Worm (Caenorhabditis elegans) whole organism, late embryonic: ENCODE measurements around the gene mec-14.

Experiments used
- C08G9.2 ChIP-seq: sonication (generic microtip); optimal IDR thresholded peaks from 2 replicates; lab custom pipeline; 2016; ENCODE audit warnings: mild to moderate bottlenecking, missing genetic modification characterization, moderate library complexity, missing compliant biosample characterization
- K02D7.2 ChIP-seq: sonication (generic microtip); optimal IDR thresholded peaks from 2 replicates; lab custom pipeline; 2017; ENCODE audit warnings: mild to moderate bottlenecking, missing genetic modification characterization, missing compliant biosample characterization
- T23F11.4 ChIP-seq: fragments of 200-800 bp; sonication (Bioruptor generic); optimal IDR thresholded peaks from 2 replicates; lab custom pipeline; 2018; ENCODE audit warnings: mild to moderate bottlenecking, missing genetic modification characterization, missing compliant biosample characterization
- Y22D7AL.16 ChIP-seq: sonication (generic microtip); optimal IDR thresholded peaks from 2 replicates; lab custom pipeline; 2016; ENCODE audit warnings: missing genetic modification characterization, missing compliant biosample characterization
- ahr-1 ChIP-seq: sonication (generic microtip); optimal IDR thresholded peaks from 2 replicates; lab custom pipeline; 2016; ENCODE audit warnings: missing genetic modification characterization, missing compliant biosample characterization
- ama-1 ChIP-seq: fragments of 150-350 bp; optimal IDR thresholded peaks from 2 replicates; lab custom pipeline; 2014
- ceh-14 ChIP-seq: sonication (generic microtip); optimal IDR thresholded peaks from 2 replicates; lab custom pipeline; 2016; ENCODE audit warnings: missing genotype, missing genetic modification characterization, missing compliant biosample characterization
- ceh-18 ChIP-seq: sonication (generic microtip); optimal IDR thresholded peaks from 2 replicates; lab custom pipeline; 2016; ENCODE audit warnings: missing genetic modification characterization, missing compliant biosample characterization
- ceh-2 ChIP-seq: sonication (generic microtip); optimal IDR thresholded peaks from 2 replicates; lab custom pipeline; 2016; ENCODE audit warnings: missing genotype, missing genetic modification characterization, missing compliant biosample characterization
- ceh-22 ChIP-seq: sonication (generic microtip); optimal IDR thresholded peaks from 2 replicates; lab custom pipeline; 2017; ENCODE audit warnings: missing biosample characterization, missing genetic modification characterization
- ceh-30 ChIP-seq: fragments of 150-350 bp; optimal IDR thresholded peaks from 2 replicates; lab custom pipeline; 2014; ENCODE audit warnings: missing biosample characterization, missing genetic modification characterization
- ceh-31 ChIP-seq: sonication (generic microtip); optimal IDR thresholded peaks from 2 replicates; lab custom pipeline; 2016; ENCODE audit warnings: missing genetic modification characterization, missing compliant biosample characterization
- ceh-45 ChIP-seq: fragments of 200-800 bp; sonication (Bioruptor generic); IDR thresholded peaks from 2 replicates; pipeline ENCODE4 v1.3.6; 2022; ENCODE audit warnings: missing genetic modification reagents, missing genetic modification characterization, missing compliant biosample characterization
- ceh-6 ChIP-seq: fragments of 200-800 bp; sonication (Bioruptor generic); optimal IDR thresholded peaks from 2 replicates; lab custom pipeline; 2018; ENCODE audit warnings: mild to moderate bottlenecking, missing genetic modification characterization, missing compliant biosample characterization
- dve-1 ChIP-seq: sonication (generic microtip); optimal IDR thresholded peaks from 2 replicates; lab custom pipeline; 2017; ENCODE audit warnings: antibody characterized with exemption, mild to moderate bottlenecking, missing genetic modification characterization, missing compliant biosample characterization
- elt-2 ChIP-seq: sonication (generic microtip); optimal IDR thresholded peaks from 2 replicates; lab custom pipeline; 2016; ENCODE audit warnings: missing genetic modification reagents, missing genetic modification characterization, missing compliant biosample characterization
- elt-4 ChIP-seq: sonication (generic microtip); optimal IDR thresholded peaks from 2 replicates; lab custom pipeline; 2016; ENCODE audit warnings: missing genetic modification characterization, missing compliant biosample characterization
- ets-4 ChIP-seq: sonication (generic microtip); optimal IDR thresholded peaks from 2 replicates; lab custom pipeline; 2016; ENCODE audit warnings: missing genetic modification characterization, missing compliant biosample characterization
- fkh-6 ChIP-seq: sonication (generic microtip); optimal IDR thresholded peaks from 2 replicates; lab custom pipeline; 2016; ENCODE audit warnings: missing genetic modification characterization, missing compliant biosample characterization
- hlh-13 ChIP-seq: fragments of 200-800 bp; sonication (Bioruptor generic); optimal IDR thresholded peaks from 2 replicates; lab custom pipeline; 2018; ENCODE audit warnings: mild to moderate bottlenecking, missing genetic modification characterization, missing compliant biosample characterization
- hlh-30 ChIP-seq: sonication (generic microtip); optimal IDR thresholded peaks from 2 replicates; lab custom pipeline; 2017; ENCODE audit warnings: antibody characterized with exemption, missing genetic modification characterization, missing compliant biosample characterization; ENCODE audit not compliant: insufficient read depth
- hlh-6 ChIP-seq: sonication (generic microtip); optimal IDR thresholded peaks from 2 replicates; lab custom pipeline; 2016; ENCODE audit warnings: missing genotype, missing genetic modification characterization, missing compliant biosample characterization
- lim-6 ChIP-seq: sonication (generic microtip); optimal IDR thresholded peaks from 2 replicates; lab custom pipeline; 2016; ENCODE audit warnings: missing genetic modification characterization, missing compliant biosample characterization
- madf-2 ChIP-seq: sonication (generic microtip); optimal IDR thresholded peaks from 2 replicates; lab custom pipeline; 2017; ENCODE audit warnings: missing genetic modification characterization, missing compliant biosample characterization
- mec-3 ChIP-seq: sonication (generic microtip); optimal IDR thresholded peaks from 2 replicates; lab custom pipeline; 2016; ENCODE audit warnings: borderline replicate concordance, missing genetic modification characterization, missing compliant biosample characterization
- nhr-232 ChIP-seq: sonication (generic microtip); optimal IDR thresholded peaks from 2 replicates; lab custom pipeline; 2016; ENCODE audit warnings: missing genetic modification characterization, missing compliant biosample characterization
- npax-4 ChIP-seq: sonication (generic microtip); optimal IDR thresholded peaks from 2 replicates; lab custom pipeline; 2016; ENCODE audit warnings: missing genetic modification characterization, missing compliant biosample characterization
- odd-2 ChIP-seq: sonication (generic microtip); optimal IDR thresholded peaks from 2 replicates; lab custom pipeline; 2017; ENCODE audit warnings: antibody characterized with exemption, mild to moderate bottlenecking, missing genetic modification characterization, missing compliant biosample characterization
- pag-3 ChIP-seq: sonication (generic microtip); optimal IDR thresholded peaks from 2 replicates; lab custom pipeline; 2016; ENCODE audit warnings: missing compliant biosample characterization, missing genetic modification characterization, borderline replicate concordance
- pha-2 ChIP-seq: sonication (generic microtip); optimal IDR thresholded peaks from 2 replicates; lab custom pipeline; 2017; ENCODE audit warnings: mild to moderate bottlenecking, missing genetic modification characterization, missing compliant biosample characterization
- pqm-1 ChIP-seq: sonication (generic microtip); optimal IDR thresholded peaks from 2 replicates; lab custom pipeline; 2016; ENCODE audit warnings: missing genetic modification characterization, missing compliant biosample characterization
- pros-1 ChIP-seq: fragments of 150-350 bp; optimal IDR thresholded peaks from 2 replicates; lab custom pipeline; 2014; ENCODE audit warnings: missing biosample characterization, missing genetic modification reagents, missing genetic modification characterization
- ref-2 ChIP-seq: sonication (generic microtip); optimal IDR thresholded peaks from 2 replicates; lab custom pipeline; 2016; ENCODE audit warnings: missing genetic modification characterization, missing compliant biosample characterization
- sox-2 ChIP-seq: fragments of 200-800 bp; sonication (Bioruptor generic); IDR thresholded peaks from 2 replicates; pipeline ENCODE4 v1.3.6; 2022; ENCODE audit warnings: missing genetic modification reagents, missing genetic modification characterization, missing compliant biosample characterization
- syd-9 ChIP-seq: sonication (generic microtip); optimal IDR thresholded peaks from 2 replicates; lab custom pipeline; 2016; ENCODE audit warnings: mild to moderate bottlenecking, missing genetic modification characterization, moderate library complexity, missing compliant biosample characterization
- tbx-7 ChIP-seq: sonication (generic microtip); optimal IDR thresholded peaks from 2 replicates; lab custom pipeline; 2016; ENCODE audit warnings: missing genotype, missing genetic modification characterization, missing compliant biosample characterization
- unc-3 ChIP-seq, 2 experiments: fragments of 200-800 bp in 1 of 2; sonication (Bioruptor generic) in 1 of 2; sonication (generic microtip) in 1 of 2; conservative IDR thresholded peaks in 1 of 2; optimal IDR thresholded peaks in 1 of 2; 2 replicates each; pipeline versions ENCODE4 v1.3.6 to Lab custom; 2016 to 2022; ENCODE audit warnings: missing compliant biosample characterization in 2 of 2, missing genetic modification characterization in 2 of 2, missing genetic modification reagents in 1 of 2
- unc-42 ChIP-seq: sonication (generic microtip); optimal IDR thresholded peaks from 2 replicates; lab custom pipeline; 2016; ENCODE audit warnings: missing genotype, missing genetic modification characterization, missing compliant biosample characterization
- unc-55 ChIP-seq: sonication (generic microtip); optimal IDR thresholded peaks from 2 replicates; lab custom pipeline; 2017; ENCODE audit warnings: missing biosample characterization, missing genetic modification reagents, missing genetic modification characterization
- unc-86 ChIP-seq: sonication (generic microtip); optimal IDR thresholded peaks from 2 replicates; lab custom pipeline; 2016; ENCODE audit warnings: missing genetic modification characterization, missing compliant biosample characterization
- ztf-16 ChIP-seq: sonication (generic microtip); optimal IDR thresholded peaks from 2 replicates; lab custom pipeline; 2017; ENCODE audit warnings: missing genetic modification characterization, missing compliant biosample characterization

mec-14 gene

DNA sequence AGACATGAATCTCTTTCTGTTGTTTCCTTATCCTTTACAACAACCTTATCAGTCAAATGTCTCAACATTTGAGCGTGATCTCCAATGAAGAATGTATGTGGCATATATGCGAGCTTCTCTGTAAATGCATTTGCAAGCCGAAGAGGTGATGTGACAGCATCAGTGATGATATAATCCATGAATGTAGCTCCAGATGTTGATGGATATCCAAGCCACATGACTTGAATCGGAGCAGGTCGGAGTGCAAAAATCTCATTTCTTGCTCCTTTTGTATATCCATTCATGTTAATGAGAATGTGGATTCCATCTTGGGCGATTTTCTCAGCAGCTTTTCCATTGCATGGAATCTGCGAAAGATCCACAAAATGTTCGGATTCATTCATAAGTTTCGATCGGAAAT lies 44.6 kb downstream of the mec-14 start:
- TF ChIP-seq ceh-45 = no peak
- no peak for TF ChIP-seq hlh-30 (tag; lab: Kevin White, UChicago)
- no peak for TF ChIP-seq madf-2
- TF ChIP-seq unc-86 (tag; lab: Kevin White, UChicago) = no peak
- no peak for TF ChIP-seq hlh-13
- no peak for TF ChIP-seq ceh-30

DNA sequence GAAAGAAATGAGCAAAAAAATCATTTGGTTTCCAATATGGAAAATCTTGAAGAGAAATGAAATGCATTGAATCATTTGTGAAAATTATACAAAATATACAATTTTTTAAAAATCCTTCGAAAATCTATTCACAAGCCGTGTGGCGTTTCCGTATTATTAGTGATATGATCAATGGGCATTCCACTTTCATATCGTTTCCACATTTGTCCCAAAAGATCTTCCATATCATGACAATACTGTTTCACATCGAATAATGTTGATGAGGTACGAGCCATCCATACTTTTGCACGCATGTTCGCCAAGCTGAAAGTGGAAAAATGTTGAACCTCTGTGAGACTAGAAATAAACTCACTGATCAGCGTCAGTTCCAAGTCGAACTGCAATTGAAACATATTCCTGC lies 46.5 kb downstream of the mec-14 start:
- TF ChIP-seq ahr-1 (tag; lab: Kevin White, UChicago) (no peak), pros-1 (tag; lab: Kevin White, UChicago) (no peak), pag-3 (tag; lab: Kevin White, UChicago) (no peak), elt-2 (tag; lab: Kevin White, UChicago) (no peak), sox-2 (GFP tag; lab: Robert Waterston, UW) (no peak), mec-3 (no peak), hlh-6 (tag; lab: Kevin White, UChicago) (no peak), K02D7.2 (tag; lab: Kevin White, UChicago) (no peak), npax-4 (tag; lab: Kevin White, UChicago) (no peak), tbx-7 (tag; lab: Kevin White, UChicago) (no peak), hlh-30 (tag; lab: Kevin White, UChicago) (no peak), syd-9 (no peak), fkh-6 (tag; lab: Kevin White, UChicago) (no peak), ceh-18 (tag; lab: Kevin White, UChicago) (no peak)

DNA sequence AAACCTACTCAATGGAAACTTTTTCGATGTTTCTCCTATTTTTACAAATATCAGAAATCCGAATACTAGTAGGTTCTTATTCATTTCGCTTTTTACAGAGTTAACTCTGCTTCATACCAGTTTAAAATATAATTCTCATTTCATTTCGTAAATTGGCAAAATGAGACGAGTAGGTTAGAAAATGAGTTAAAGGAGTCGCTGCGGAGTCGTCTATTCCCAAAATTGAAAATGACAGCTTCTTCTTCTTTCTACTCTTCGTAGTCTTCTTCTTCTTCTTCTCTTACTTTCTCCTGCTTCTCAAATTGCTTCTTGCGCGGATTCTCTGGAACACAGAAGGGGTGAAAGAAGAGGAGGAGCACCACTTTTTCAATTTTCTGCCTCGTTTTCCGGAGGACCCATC lies 48.0 kb downstream of the mec-14 start, which contains the start of gene glr-2:
Gene glr-2, minus strand, starts transcription at position 211 of the 400 bp plus-strand sequence.
- TF ChIP-seq unc-42 (tag; lab: Kevin White, UChicago) (peak; percentile 59), odd-2 (tag; lab: Kevin White, UChicago) (no peak)

DNA sequence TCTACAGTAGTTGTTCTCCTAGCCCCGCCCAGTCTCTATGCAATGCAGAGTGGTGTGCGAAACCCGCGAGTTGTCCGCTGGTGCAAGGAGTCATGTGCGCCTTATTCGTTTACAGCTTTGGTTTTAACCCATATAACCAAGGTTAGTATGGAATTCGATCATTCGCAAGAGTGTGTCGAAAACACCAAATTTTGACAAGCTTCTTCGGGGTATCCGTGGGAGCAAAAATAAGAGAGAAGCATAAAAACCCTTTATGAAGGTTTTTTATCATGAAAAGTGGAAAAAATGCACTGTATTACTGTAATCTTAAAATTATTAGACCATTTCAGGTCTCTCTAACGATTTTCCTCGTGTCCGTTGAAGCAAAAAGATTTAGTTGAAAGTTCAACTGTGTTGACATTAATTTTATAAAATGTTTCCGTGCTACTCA lies 50.6 kb downstream of the mec-14 start:
- TF ChIP-seq ztf-16 (no peak), ceh-31 (tag; lab: Kevin White, UChicago) (no peak), lim-6 (tag; lab: Kevin White, UChicago) (no peak), hlh-30 (tag; lab: Kevin White, UChicago) (peak; percentile 25), ceh-2 (tag; lab: Kevin White, UChicago) (no peak), elt-4 (no peak), ama-1 (lab: Kevin White, UChicago) (peak; percentile 39), fkh-6 (tag; lab: Kevin White, UChicago) (no peak), elt-2 (tag; lab: Kevin White, UChicago) (no peak)

DNA sequence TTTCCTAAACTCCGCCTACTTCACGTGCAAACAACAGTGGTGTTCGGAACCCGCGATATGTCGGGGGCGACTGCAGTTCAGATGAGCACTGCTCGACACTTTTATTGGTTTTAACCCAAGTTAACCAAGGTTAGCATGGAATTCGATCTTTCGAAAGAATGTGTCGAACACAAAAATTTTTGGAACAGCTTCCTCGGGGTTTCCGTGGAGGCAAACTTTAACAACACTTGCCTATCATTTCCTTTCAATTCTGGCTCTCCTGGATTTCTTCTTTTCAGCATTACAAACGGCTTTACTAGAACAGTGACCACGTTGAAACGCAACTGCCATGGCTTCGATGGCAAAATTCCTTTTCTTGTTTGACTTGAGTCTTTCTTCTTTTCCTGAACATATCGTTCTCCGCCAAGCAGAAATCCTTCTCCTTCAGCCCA lies 51.5 kb downstream of the mec-14 start:
- TF ChIP-seq pros-1 (tag; lab: Kevin White, UChicago) = no peak
- no peak for TF ChIP-seq T23F11.4
- no peak for TF ChIP-seq K02D7.2 (tag; lab: Kevin White, UChicago)
- TF ChIP-seq nhr-232 (tag; lab: Kevin White, UChicago) = no peak
- no peak for TF ChIP-seq syd-9
- no peak for TF ChIP-seq elt-4
- TF ChIP-seq C08G9.2 = no peak
- no peak for TF ChIP-seq unc-55 (GFP tag; lab: Kevin White, UChicago)
- TF ChIP-seq ceh-22 (tag; lab: Kevin White, UChicago) = no peak
- no peak for TF ChIP-seq ceh-6
- peak; percentile 87 for TF ChIP-seq ama-1 (lab: Kevin White, UChicago)
- peak; percentile 11 for TF ChIP-seq elt-2 (tag; lab: Kevin White, UChicago)

DNA sequence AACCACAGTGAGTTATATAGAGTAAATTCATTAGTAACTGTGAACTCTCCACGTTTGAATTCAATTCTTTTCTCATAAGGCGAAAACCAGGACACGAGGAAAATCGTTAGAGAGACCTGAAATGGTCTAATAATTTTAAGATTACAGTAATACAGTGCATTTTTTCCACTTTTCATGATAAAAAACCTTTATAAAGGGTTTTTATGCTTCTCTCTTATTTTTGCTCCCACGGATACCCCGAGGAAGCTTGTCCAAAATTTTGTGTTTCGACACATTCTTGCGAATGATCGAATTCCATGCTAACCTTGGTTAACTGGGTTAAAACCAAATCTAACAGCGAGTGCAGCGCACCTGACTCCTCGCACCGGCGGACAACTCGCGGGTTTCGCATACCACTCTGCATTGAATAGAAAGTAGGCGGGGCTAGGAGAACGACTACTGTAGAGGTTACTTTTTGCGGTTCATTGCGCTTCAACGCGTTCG lies 52.5 kb downstream of the mec-14 start:
- TF ChIP-seq pha-2 (tag; lab: Kevin White, UChicago) (no peak), unc-3 (GFP tag; conservative IDR thresholded peaks at IDR 0.05; lab: Robert Waterston, UW) (no peak), unc-3 (tag; optimal IDR thresholded peaks at IDR 0.05; lab: Kevin White, UChicago) (no peak), ceh-6 (no peak), ama-1 (lab: Kevin White, UChicago) (peak; percentile 58), ets-4 (no peak), ceh-14 (tag; lab: Kevin White, UChicago) (no peak), hlh-30 (tag; lab: Kevin White, UChicago) (peak; percentile 59), fkh-6 (tag; lab: Kevin White, UChicago) (no peak), ceh-22 (tag; lab: Kevin White, UChicago) (no peak), ref-2 (tag; lab: Kevin White, UChicago) (peak; percentile 13), dve-1 (tag; lab: Kevin White, UChicago) (no peak), pqm-1 (tag; lab: Kevin White, UChicago) (no peak), madf-2 (no peak), unc-55 (GFP tag; lab: Kevin White, UChicago) (no peak), hlh-13 (no peak), Y22D7AL.16 (tag; lab: Kevin White, UChicago) (no peak), tbx-7 (tag; lab: Kevin White, UChicago) (no peak)
